Worm (Caenorhabditis elegans) whole organism, L4 larva: ENCODE measurements around the gene ehbp-1.
A peak's percentile ranks its signal among the peaks of the same experiment; 100 is the strongest.

Source experiments
- D1046.2 ChIP-seq: fragments of 200-800 bp; sonication (Bioruptor generic); IDR thresholded peaks from 2 replicates; pipeline ENCODE4 v1.3.6; 2022; ENCODE audit warnings: missing genetic modification characterization, missing compliant biosample characterization
- T20F7.1 ChIP-seq: fragments of 200-800 bp; sonication (Bioruptor generic); optimal IDR thresholded peaks from 2 replicates; lab custom pipeline; 2018; ENCODE audit warnings: mild to moderate bottlenecking, missing genetic modification characterization, missing compliant biosample characterization
- Y48G9A.11 ChIP-seq: fragments of 200-800 bp; sonication (Bioruptor generic); IDR thresholded peaks from 2 replicates; pipeline ENCODE4 v1.3.6; 2022; ENCODE audit warnings: missing genetic modification reagents, missing genetic modification characterization, missing compliant biosample characterization
- ZK546.5 ChIP-seq, 2 experiments: sonication (generic microtip); optimal IDR thresholded peaks; 2 replicates each; lab custom pipeline; 2017; ENCODE audit warnings: missing biosample characterization in 2 of 2, missing genetic modification characterization in 2 of 2
- aha-1 ChIP-seq: fragments of 150-350 bp; peaks from one replicate; lab custom pipeline; 2014; ENCODE audit warnings: missing biosample characterization, missing genetic modification characterization
- arid-1 ChIP-seq: fragments of 200-800 bp; sonication (Bioruptor generic); conservative IDR thresholded peaks from 2 replicates; pipeline ENCODE4 v1.3.6; 2022; ENCODE audit warnings: missing genetic modification reagents, missing genetic modification characterization, missing compliant biosample characterization
- ceh-20 ChIP-seq: fragments of 200-800 bp; sonication (Bioruptor generic); IDR thresholded peaks from 2 replicates; pipeline ENCODE4 v1.3.6; 2022; ENCODE audit warnings: missing genetic modification reagents, missing genetic modification characterization, missing compliant biosample characterization
- ces-1 ChIP-seq: fragments of 150-350 bp; sonication (generic microtip); optimal IDR thresholded peaks from 4 replicates; lab custom pipeline; 2014; ENCODE audit warnings: missing biosample characterization, missing genetic modification reagents, missing genetic modification characterization
- daf-16 ChIP-seq, 3 experiments: sonication (generic microtip); optimal IDR thresholded peaks; 2 replicates each; lab custom pipeline; 2016 to 2017; ENCODE audit warnings: missing genetic modification characterization in 3 of 3, missing genetic modification reagents in 3 of 3, mild to moderate bottlenecking in 2 of 3, missing compliant biosample characterization in 2 of 3, missing biosample characterization in 1 of 3, moderate library complexity in 1 of 3
- daf-19 ChIP-seq: fragments of 200-800 bp; sonication (Bioruptor generic); conservative IDR thresholded peaks from 2 replicates; pipeline ENCODE4 v1.3.6; 2022; ENCODE audit warnings: missing genetic modification characterization, missing compliant biosample characterization
- dmd-6 ChIP-seq: fragments of 200-800 bp; sonication (Bioruptor generic); IDR thresholded peaks from 2 replicates; pipeline ENCODE4 v1.3.6; 2022; ENCODE audit warnings: missing genetic modification reagents, missing genetic modification characterization, missing compliant biosample characterization
- dve-1 ChIP-seq: sonication (generic microtip); optimal IDR thresholded peaks from 2 replicates; lab custom pipeline; 2017; ENCODE audit warnings: antibody characterized with exemption, mild to moderate bottlenecking, missing genetic modification characterization, missing compliant biosample characterization; ENCODE audit not compliant: insufficient read depth
- fkh-10 ChIP-seq: fragments of 150-350 bp; optimal IDR thresholded peaks from 2 replicates; lab custom pipeline; 2014; ENCODE audit warnings: missing biosample characterization, missing genetic modification reagents, missing genetic modification characterization
- fos-1 ChIP-seq: fragments of 150-350 bp; optimal IDR thresholded peaks from 2 replicates; lab custom pipeline; 2014; ENCODE audit warnings: missing biosample characterization, missing genetic modification characterization
- hlh-11 ChIP-seq: fragments of 200-800 bp; sonication (Bioruptor generic); optimal IDR thresholded peaks from 2 replicates; lab custom pipeline; 2018; ENCODE audit warnings: mild to moderate bottlenecking, missing genetic modification characterization, missing compliant biosample characterization
- hlh-30 ChIP-seq: sonication (generic microtip); optimal IDR thresholded peaks from 2 replicates; lab custom pipeline; 2017; ENCODE audit warnings: antibody characterized with exemption, mild to moderate bottlenecking, missing genetic modification characterization, missing compliant biosample characterization; ENCODE audit not compliant: insufficient read depth
- lim-7 ChIP-seq: fragments of 200-800 bp; sonication (Bioruptor generic); IDR thresholded peaks from 2 replicates; pipeline ENCODE4 v1.3.6; 2022; ENCODE audit warnings: missing genetic modification characterization, missing compliant biosample characterization
- lin-29 ChIP-seq: fragments of 200-800 bp; sonication (Bioruptor generic); IDR thresholded peaks from 2 replicates; pipeline ENCODE4 v1.3.6; 2022; ENCODE audit warnings: missing genetic modification reagents, missing genetic modification characterization, missing compliant biosample characterization
- lin-38 ChIP-seq: fragments of 200-800 bp; sonication (Bioruptor generic); IDR thresholded peaks from 2 replicates; pipeline ENCODE4 v1.3.6; 2022; ENCODE audit warnings: missing genetic modification reagents, missing genetic modification characterization, missing compliant biosample characterization
- lir-3 ChIP-seq: sonication (generic microtip); optimal IDR thresholded peaks from 2 replicates; lab custom pipeline; 2016; ENCODE audit warnings: mild to moderate bottlenecking, missing genetic modification characterization, missing compliant biosample characterization
- lsy-2 ChIP-seq, 2 experiments: fragments of 150-350 bp in 1 of 2; sonication (generic microtip) in 1 of 2; optimal IDR thresholded peaks; 2 replicates each; lab custom pipeline; 2014 to 2017; ENCODE audit warnings: missing biosample characterization in 2 of 2, missing genetic modification characterization in 2 of 2
- mdl-1 ChIP-seq, 2 experiments: fragments of 150-350 bp in 1 of 2; sonication (generic microtip) in 1 of 2; optimal IDR thresholded peaks; 2 replicates each; lab custom pipeline; 2014 to 2017; ENCODE audit warnings: missing biosample characterization in 2 of 2, missing genetic modification characterization in 2 of 2
- mep-1 ChIP-seq: fragments of 150-350 bp; sonication (generic microtip); optimal IDR thresholded peaks from 3 replicates; lab custom pipeline; 2014; ENCODE audit warnings: missing biosample characterization, missing genetic modification characterization
- mes-2 ChIP-seq: sonication (generic microtip); optimal IDR thresholded peaks from 2 replicates; lab custom pipeline; 2016; ENCODE audit warnings: missing genotype, mild to moderate bottlenecking, missing genetic modification characterization, missing compliant biosample characterization; ENCODE audit not compliant: poor library complexity, severe bottlenecking
- mxl-3 ChIP-seq: fragments of 200-800 bp; sonication (Bioruptor generic); optimal IDR thresholded peaks from 2 replicates; lab custom pipeline; 2018; ENCODE audit warnings: mild to moderate bottlenecking, missing genetic modification characterization, missing compliant biosample characterization
- nhr-11 ChIP-seq: fragments of 150-350 bp; optimal IDR thresholded peaks from 2 replicates; lab custom pipeline; 2014; ENCODE audit warnings: missing biosample characterization, missing genetic modification characterization
- nhr-25 ChIP-seq: sonication (generic microtip); optimal IDR thresholded peaks from 2 replicates; lab custom pipeline; 2017; ENCODE audit warnings: missing genetic modification characterization, mild to moderate bottlenecking, missing compliant biosample characterization, antibody characterized with exemption, moderate library complexity, borderline replicate concordance; ENCODE audit not compliant: insufficient read depth
- nhr-28 ChIP-seq: fragments of 150-350 bp; optimal IDR thresholded peaks from 2 replicates; lab custom pipeline; 2014; ENCODE audit warnings: missing biosample characterization, missing genetic modification characterization
- nhr-41 ChIP-seq: fragments of 200-800 bp; sonication (Bioruptor generic); IDR thresholded peaks from 2 replicates; pipeline ENCODE4 v1.3.6; 2022; ENCODE audit warnings: missing genetic modification reagents, missing genetic modification characterization, missing compliant biosample characterization
- nhr-77 ChIP-seq: fragments of 150-350 bp; optimal IDR thresholded peaks from 2 replicates; lab custom pipeline; 2014; ENCODE audit warnings: missing biosample characterization, missing genetic modification characterization
- pha-4 ChIP-seq, 2 experiments: fragments of 150-350 bp in 1 of 2; fragments of 200-800 bp in 1 of 2; sonication (Bioruptor generic) in 1 of 2; IDR thresholded peaks in 1 of 2; optimal IDR thresholded peaks in 1 of 2; 2 replicates each; pipeline versions ENCODE4 v1.3.6 to Lab custom; 2014 to 2022; ENCODE audit warnings: missing genetic modification characterization in 2 of 2, missing genetic modification reagents in 2 of 2, missing biosample characterization in 1 of 2, missing compliant biosample characterization in 1 of 2
- php-3 ChIP-seq: fragments of 200-800 bp; sonication (Bioruptor generic); IDR thresholded peaks from 2 replicates; pipeline ENCODE4 v1.3.6; 2022; ENCODE audit warnings: missing genetic modification reagents, missing genetic modification characterization, missing compliant biosample characterization
- pqm-1 ChIP-seq: sonication (generic microtip); optimal IDR thresholded peaks from 2 replicates; lab custom pipeline; 2017; ENCODE audit warnings: missing biosample characterization, missing genetic modification characterization
- skn-1 ChIP-seq: fragments of 150-350 bp; optimal IDR thresholded peaks from 2 replicates; lab custom pipeline; 2014; ENCODE audit warnings: missing biosample characterization, missing genetic modification characterization
- tag-97 ChIP-seq: fragments of 200-800 bp; sonication (Bioruptor generic); IDR thresholded peaks from 2 replicates; pipeline ENCODE4 v1.3.6; 2022; ENCODE audit warnings: missing genetic modification characterization, missing compliant biosample characterization
- vab-7 ChIP-seq: fragments of 200-800 bp; sonication (Bioruptor generic); IDR thresholded peaks from 2 replicates; pipeline ENCODE4 v1.3.6; 2022; ENCODE audit warnings: missing genetic modification reagents, missing genetic modification characterization, missing compliant biosample characterization
- zfp-2 ChIP-seq: sonication (generic microtip); optimal IDR thresholded peaks from 2 replicates; lab custom pipeline; 2016; ENCODE audit warnings: mild to moderate bottlenecking, missing genetic modification characterization, missing compliant biosample characterization

The ehbp-1 gene

ce11 chrV:9503152-9503817 is 47.2 kb upstream of the ehbp-1 start (continued):
- TF ChIP-seq arid-1 (GFP tag; lab: Robert Waterston, UW) (peak; percentile 78), lim-7 (GFP tag; lab: Robert Waterston, UW) (peak; percentile 87), lin-29 (GFP tag; lab: Robert Waterston, UW) (peak; percentile 56; the same call in 1 of the 2 replicates), Y48G9A.11 (peak; percentile 76), lin-38 (GFP tag; lab: Robert Waterston, UW) (no peak; the same call in 1 of the 2 replicates), lsy-2 (tag; optimal IDR thresholded peaks at IDR 0.05; lab: Kevin White, UChicago) (peak in 1 of 2 experiments; percentile 65), mes-2 (peak; percentile 71), T20F7.1 (GFP tag; lab: Kevin White, UChicago) (peak; percentile 47), D1046.2 (GFP tag; lab: Robert Waterston, UW) (peak; percentile 86), pha-4 (GFP tag; IDR thresholded peaks at IDR 0.05; lab: Robert Waterston, UW) (peak; percentile 88; the same call in 1 of the 2 replicates), pha-4 (tag; optimal IDR thresholded peaks at IDR 0.05; lab: Kevin White, UChicago) (no peak), php-3 (GFP tag; lab: Robert Waterston, UW) (peak; percentile 61; the same call in 1 of the 2 replicates), lir-3 (tag; lab: Kevin White, UChicago) (peak; percentile 60), aha-1 (tag; lab: Kevin White, UChicago) (peak; percentile 95), vab-7 (GFP tag; lab: Robert Waterston, UW) (peak; percentile 80)

- TF ChIP-seq Y48G9A.11 = no peak
- no peak for TF ChIP-seq D1046.2 (GFP tag; lab: Robert Waterston, UW)
- peak; percentile 6 for TF ChIP-seq hlh-11
- no peak for TF ChIP-seq skn-1 (tag; lab: Kevin White, UChicago)
- TF ChIP-seq mxl-3 (GFP tag; lab: Kevin White, UChicago) = peak; percentile 13
- TF ChIP-seq aha-1 (tag; lab: Kevin White, UChicago) = peak; percentile 87
- TF ChIP-seq, all 104 proteins: peak for 3
Observed at ce11 chrV:9504474-9504960, 45.9 kb upstream of the ehbp-1 start, which contains the start of gene haao-1. Gene haao-1 (plus strand): TSS chrV:9504910.

DNA sequence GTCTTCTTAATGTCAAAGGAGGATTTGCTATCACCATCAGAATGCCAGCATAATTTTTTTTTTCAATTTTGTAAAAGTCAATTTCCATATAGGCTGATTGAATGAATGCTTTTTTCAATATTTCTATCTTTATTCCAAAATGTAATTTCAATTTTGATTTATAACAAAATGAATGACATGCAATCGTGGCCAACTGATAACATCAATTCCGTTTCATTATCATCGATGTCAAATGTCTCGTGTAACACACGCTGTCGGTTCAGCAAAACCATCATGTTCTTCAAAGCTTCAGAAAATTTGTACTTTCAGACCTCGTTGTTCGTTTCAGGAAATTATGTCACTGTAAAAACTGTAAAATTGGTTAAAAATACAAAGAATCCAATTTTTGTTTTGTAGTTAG is 43.5 kb upstream of the ehbp-1 start:
- TF ChIP-seq nhr-41 (0 out of 2 replicates have a peak, but pooled peaks have one; percentile 41), daf-19 (GFP tag; lab: Robert Waterston, UW) (no peak), zfp-2 (no peak), ces-1 (no peak), php-3 (GFP tag; lab: Robert Waterston, UW) (peak; percentile 96), mes-2 (no peak), vab-7 (GFP tag; lab: Robert Waterston, UW) (no peak), hlh-30 (peak; percentile 48), mxl-3 (GFP tag; lab: Kevin White, UChicago) (peak; percentile 83), nhr-77 (no peak), nhr-28 (tag; lab: Kevin White, UChicago) (peak; percentile 79), nhr-11 (tag; lab: Kevin White, UChicago) (no peak), mdl-1 (tag; optimal IDR thresholded peaks at IDR 0.05; lab: Kevin White, UChicago) (peak in 1 of 2 experiments; percentile 37), dmd-6 (GFP tag; lab: Robert Waterston, UW) (peak; percentile 94), mep-1 (tag; lab: Kevin White, UChicago) (peak; percentile 15), dve-1 (peak; percentile 68), ZK546.5 (tag; optimal IDR thresholded peaks at IDR 0.05; lab: Kevin White, UChicago) (no peak), ceh-20 (GFP tag; lab: Robert Waterston, UW) (peak; percentile 90), pqm-1 (peak; percentile 71), hlh-11 (peak; percentile 23), nhr-25 (tag; lab: Kevin White, UChicago) (no peak), tag-97 (GFP tag; lab: Robert Waterston, UW) (no peak), daf-16 (GFP tag; optimal IDR thresholded peaks at IDR 0.05; lab: Kevin White, UChicago) (no peak), daf-16 (tag; optimal IDR thresholded peaks at IDR 0.05; lab: Kevin White, UChicago) (peak; percentile 25), fos-1 (tag; lab: Kevin White, UChicago) (no peak), fkh-10 (GFP tag; lab: Kevin White, UChicago) (no peak)
